Worm (Caenorhabditis elegans) whole organism, L4 larva: ENCODE results near the gene tmem-135.

Experiments
- D1046.2 ChIP-seq: fragments of 200-800 bp; sonication (Bioruptor generic); IDR thresholded peaks from 2 replicates; pipeline ENCODE4 v1.3.6; 2022; ENCODE audit warnings: missing genetic modification characterization, missing compliant biosample characterization
- F10B5.3 ChIP-seq: sonication (generic microtip); optimal IDR thresholded peaks from 2 replicates; lab custom pipeline; 2016; ENCODE audit warnings: mild to moderate bottlenecking, missing genetic modification characterization, missing compliant biosample characterization
- F26F4.8 ChIP-seq: fragments of 200-800 bp; sonication (Bioruptor generic); conservative IDR thresholded peaks from 2 replicates; pipeline ENCODE4 v1.3.6; 2022; ENCODE audit warnings: missing genetic modification characterization, missing compliant biosample characterization
- F37D6.2 ChIP-seq: sonication (generic microtip); optimal IDR thresholded peaks from 2 replicates; lab custom pipeline; 2016; ENCODE audit warnings: mild to moderate bottlenecking, missing genetic modification characterization, missing compliant biosample characterization
- F44E2.7 ChIP-seq: fragments of 200-800 bp; sonication (Bioruptor generic); IDR thresholded peaks from 2 replicates; pipeline ENCODE4 v2.1.2; 2022; ENCODE audit warnings: missing genetic modification characterization, missing compliant biosample characterization
- F49E8.2 ChIP-seq: sonication (generic microtip); optimal IDR thresholded peaks from 2 replicates; lab custom pipeline; 2016; ENCODE audit warnings: missing compliant biosample characterization, mild to moderate bottlenecking, missing genetic modification characterization, borderline replicate concordance
- R02D3.7 ChIP-seq: fragments of 150-350 bp; sonication (generic microtip); optimal IDR thresholded peaks from 3 replicates; lab custom pipeline; 2014; ENCODE audit warnings: missing biosample characterization, missing genetic modification characterization
- T20F7.1 ChIP-seq: fragments of 200-800 bp; sonication (Bioruptor generic); optimal IDR thresholded peaks from 2 replicates; lab custom pipeline; 2018; ENCODE audit warnings: mild to moderate bottlenecking, missing genetic modification characterization, missing compliant biosample characterization
- T26A8.4 ChIP-seq: fragments of 200-800 bp; sonication (Bioruptor generic); IDR thresholded peaks from 2 replicates; pipeline ENCODE4 v1.3.6; 2022; ENCODE audit warnings: missing genetic modification characterization, missing compliant biosample characterization
- Y48G9A.11 ChIP-seq: fragments of 200-800 bp; sonication (Bioruptor generic); IDR thresholded peaks from 2 replicates; pipeline ENCODE4 v1.3.6; 2022; ENCODE audit warnings: missing genetic modification reagents, missing genetic modification characterization, missing compliant biosample characterization
- Y5F2A.4 ChIP-seq: fragments of 200-800 bp; sonication (Bioruptor generic); optimal IDR thresholded peaks from 2 replicates; lab custom pipeline; 2018; ENCODE audit warnings: mild to moderate bottlenecking, missing genetic modification characterization, missing compliant biosample characterization
- Y75B8A.6 ChIP-seq: fragments of 200-800 bp; sonication (Bioruptor generic); IDR thresholded peaks from 2 replicates; pipeline ENCODE4 v1.3.6; 2022; ENCODE audit warnings: missing genetic modification reagents, missing genetic modification characterization, missing compliant biosample characterization
- ZK337.2 ChIP-seq: fragments of 200-800 bp; sonication (Bioruptor generic); IDR thresholded peaks from 2 replicates; pipeline ENCODE4 v1.3.6; 2022; ENCODE audit warnings: missing genetic modification reagents, missing genetic modification characterization, missing compliant biosample characterization
- ZK546.5 ChIP-seq, 2 experiments: sonication (generic microtip); optimal IDR thresholded peaks; 2 replicates each; lab custom pipeline; 2017; ENCODE audit warnings: missing biosample characterization in 2 of 2, missing genetic modification characterization in 2 of 2
- aha-1 ChIP-seq: fragments of 150-350 bp; peaks from one replicate; lab custom pipeline; 2014; ENCODE audit warnings: missing biosample characterization, missing genetic modification characterization
- aly-2 ChIP-seq: sonication (generic microtip); optimal IDR thresholded peaks from 2 replicates; lab custom pipeline; 2018; ENCODE audit warnings: missing biosample characterization, missing genetic modification characterization
- ama-1 ChIP-seq: fragments of 150-350 bp; optimal IDR thresholded peaks from 2 replicates; lab custom pipeline; 2014; ENCODE audit warnings: inconsistent platforms, mixed read lengths
- attf-4 ChIP-seq: sonication (generic microtip); optimal IDR thresholded peaks from 3 replicates; lab custom pipeline; 2017; ENCODE audit warnings: missing biosample characterization, missing genetic modification characterization
- ceh-20 ChIP-seq: fragments of 200-800 bp; sonication (Bioruptor generic); IDR thresholded peaks from 2 replicates; pipeline ENCODE4 v1.3.6; 2022; ENCODE audit warnings: missing genetic modification reagents, missing genetic modification characterization, missing compliant biosample characterization
- ceh-32 ChIP-seq: sonication (generic microtip); optimal IDR thresholded peaks from 2 replicates; lab custom pipeline; 2016; ENCODE audit warnings: mild to moderate bottlenecking, missing genetic modification characterization, missing compliant biosample characterization; ENCODE audit not compliant: poor library complexity
- ceh-62 ChIP-seq: sonication (generic microtip); optimal IDR thresholded peaks from 2 replicates; lab custom pipeline; 2017; ENCODE audit warnings: missing biosample characterization, missing genetic modification characterization
- ceh-82 ChIP-seq: sonication (generic microtip); optimal IDR thresholded peaks from 2 replicates; lab custom pipeline; 2017; ENCODE audit warnings: missing biosample characterization, missing genetic modification characterization
- daf-8 ChIP-seq: fragments of 200-800 bp; sonication (Bioruptor generic); IDR thresholded peaks from 2 replicates; pipeline ENCODE4 v1.3.6; 2022; ENCODE audit warnings: missing genetic modification characterization, missing compliant biosample characterization
- dmd-6 ChIP-seq: fragments of 200-800 bp; sonication (Bioruptor generic); IDR thresholded peaks from 2 replicates; pipeline ENCODE4 v1.3.6; 2022; ENCODE audit warnings: missing genetic modification reagents, missing genetic modification characterization, missing compliant biosample characterization
- dmd-8 ChIP-seq: fragments of 200-800 bp; sonication (Bioruptor generic); IDR thresholded peaks from 2 replicates; pipeline ENCODE4 v1.3.6; 2022; ENCODE audit warnings: missing genetic modification characterization, missing compliant biosample characterization
- fkh-10 ChIP-seq: fragments of 150-350 bp; optimal IDR thresholded peaks from 2 replicates; lab custom pipeline; 2014; ENCODE audit warnings: missing biosample characterization, missing genetic modification reagents, missing genetic modification characterization
- gei-8 ChIP-seq: fragments of 200-800 bp; sonication (Bioruptor generic); optimal IDR thresholded peaks from 2 replicates; lab custom pipeline; 2018; ENCODE audit warnings: mild to moderate bottlenecking, missing genetic modification characterization, missing compliant biosample characterization
- hif-1 ChIP-seq, 2 experiments: sonication (generic microtip); optimal IDR thresholded peaks; 2 replicates each; lab custom pipeline; 2016 to 2017; ENCODE audit warnings: missing compliant biosample characterization in 2 of 2, missing genetic modification characterization in 2 of 2, missing genetic modification reagents in 2 of 2, missing genotype in 2 of 2, mild to moderate bottlenecking in 1 of 2
- hlh-30 ChIP-seq: sonication (generic microtip); optimal IDR thresholded peaks from 2 replicates; lab custom pipeline; 2017; ENCODE audit warnings: antibody characterized with exemption, mild to moderate bottlenecking, missing genetic modification characterization, missing compliant biosample characterization; ENCODE audit not compliant: insufficient read depth
- lin-15B ChIP-seq: fragments of 150-350 bp; sonication (generic microtip); optimal IDR thresholded peaks from 3 replicates; lab custom pipeline; 2014; ENCODE audit warnings: missing biosample characterization, missing genetic modification characterization
- lsy-2 ChIP-seq, 2 experiments: fragments of 150-350 bp in 1 of 2; sonication (generic microtip) in 1 of 2; optimal IDR thresholded peaks; 2 replicates each; lab custom pipeline; 2014 to 2017; ENCODE audit warnings: missing biosample characterization in 2 of 2, missing genetic modification characterization in 2 of 2
- madf-5 ChIP-seq, 2 experiments: fragments of 200-800 bp; sonication (Bioruptor generic); IDR thresholded peaks; 2 replicates each; pipeline ENCODE4 v1.3.6; 2022; ENCODE audit warnings: missing compliant biosample characterization in 2 of 2, missing genetic modification characterization in 2 of 2
- madf-9 ChIP-seq: fragments of 200-800 bp; sonication (Bioruptor generic); conservative IDR thresholded peaks from 2 replicates; pipeline ENCODE4 v1.3.6; 2022; ENCODE audit warnings: missing genetic modification reagents, missing genetic modification characterization, missing compliant biosample characterization
- mes-2 ChIP-seq: sonication (generic microtip); optimal IDR thresholded peaks from 2 replicates; lab custom pipeline; 2016; ENCODE audit warnings: missing genotype, mild to moderate bottlenecking, missing genetic modification characterization, missing compliant biosample characterization; ENCODE audit not compliant: poor library complexity, severe bottlenecking
- mxl-3 ChIP-seq: fragments of 200-800 bp; sonication (Bioruptor generic); optimal IDR thresholded peaks from 2 replicates; lab custom pipeline; 2018; ENCODE audit warnings: mild to moderate bottlenecking, missing genetic modification characterization, missing compliant biosample characterization
- nhr-102 ChIP-seq: sonication (generic microtip); optimal IDR thresholded peaks from 2 replicates; lab custom pipeline; 2016; ENCODE audit warnings: mild to moderate bottlenecking, missing genetic modification characterization, moderate library complexity, missing compliant biosample characterization
- nhr-237 ChIP-seq: sonication (generic microtip); optimal IDR thresholded peaks from 2 replicates; lab custom pipeline; 2017; ENCODE audit warnings: missing biosample characterization, missing genetic modification characterization
- nhr-25 ChIP-seq: sonication (generic microtip); optimal IDR thresholded peaks from 2 replicates; lab custom pipeline; 2017; ENCODE audit warnings: missing genetic modification characterization, mild to moderate bottlenecking, missing compliant biosample characterization, antibody characterized with exemption, moderate library complexity, borderline replicate concordance; ENCODE audit not compliant: insufficient read depth
- nhr-41 ChIP-seq: fragments of 200-800 bp; sonication (Bioruptor generic); IDR thresholded peaks from 2 replicates; pipeline ENCODE4 v1.3.6; 2022; ENCODE audit warnings: missing genetic modification reagents, missing genetic modification characterization, missing compliant biosample characterization
- nhr-48 ChIP-seq: sonication (generic microtip); optimal IDR thresholded peaks from 2 replicates; lab custom pipeline; 2016; ENCODE audit warnings: mild to moderate bottlenecking, missing genetic modification characterization, missing compliant biosample characterization
- nhr-76 ChIP-seq: fragments of 150-350 bp; optimal IDR thresholded peaks from 2 replicates; lab custom pipeline; 2014; ENCODE audit warnings: missing biosample characterization, missing genetic modification characterization
- nhr-77 ChIP-seq: fragments of 150-350 bp; optimal IDR thresholded peaks from 2 replicates; lab custom pipeline; 2014; ENCODE audit warnings: missing biosample characterization, missing genetic modification characterization
- pha-4 ChIP-seq, 2 experiments: fragments of 150-350 bp in 1 of 2; fragments of 200-800 bp in 1 of 2; sonication (Bioruptor generic) in 1 of 2; IDR thresholded peaks in 1 of 2; optimal IDR thresholded peaks in 1 of 2; 2 replicates each; pipeline versions ENCODE4 v1.3.6 to Lab custom; 2014 to 2022; ENCODE audit warnings: missing genetic modification characterization in 2 of 2, missing genetic modification reagents in 2 of 2, missing biosample characterization in 1 of 2, missing compliant biosample characterization in 1 of 2
- php-3 ChIP-seq: fragments of 200-800 bp; sonication (Bioruptor generic); IDR thresholded peaks from 2 replicates; pipeline ENCODE4 v1.3.6; 2022; ENCODE audit warnings: missing genetic modification reagents, missing genetic modification characterization, missing compliant biosample characterization
- rbr-2 ChIP-seq: sonication (generic microtip); optimal IDR thresholded peaks from 2 replicates; lab custom pipeline; 2016; ENCODE audit warnings: missing genotype, missing genetic modification characterization, missing compliant biosample characterization
- saeg-2 ChIP-seq: fragments of 200-800 bp; sonication (Bioruptor generic); IDR thresholded peaks from 2 replicates; pipeline ENCODE4 v1.3.6; 2022; ENCODE audit warnings: missing genetic modification reagents, missing genetic modification characterization, missing compliant biosample characterization
- spr-3 ChIP-seq: fragments of 200-800 bp; sonication (Bioruptor generic); optimal IDR thresholded peaks from 2 replicates; lab custom pipeline; 2018; ENCODE audit warnings: mild to moderate bottlenecking, missing genetic modification characterization, missing compliant biosample characterization
- vab-7 ChIP-seq: fragments of 200-800 bp; sonication (Bioruptor generic); IDR thresholded peaks from 2 replicates; pipeline ENCODE4 v1.3.6; 2022; ENCODE audit warnings: missing genetic modification reagents, missing genetic modification characterization, missing compliant biosample characterization
- zfp-2 ChIP-seq: sonication (generic microtip); optimal IDR thresholded peaks from 2 replicates; lab custom pipeline; 2016; ENCODE audit warnings: mild to moderate bottlenecking, missing genetic modification characterization, missing compliant biosample characterization
- zip-11 ChIP-seq: fragments of 200-800 bp; sonication (Bioruptor generic); IDR thresholded peaks from 2 replicates; pipeline ENCODE4 v1.3.6; 2022; ENCODE audit warnings: missing genetic modification characterization, missing compliant biosample characterization

Gene tmem-135

DNA sequence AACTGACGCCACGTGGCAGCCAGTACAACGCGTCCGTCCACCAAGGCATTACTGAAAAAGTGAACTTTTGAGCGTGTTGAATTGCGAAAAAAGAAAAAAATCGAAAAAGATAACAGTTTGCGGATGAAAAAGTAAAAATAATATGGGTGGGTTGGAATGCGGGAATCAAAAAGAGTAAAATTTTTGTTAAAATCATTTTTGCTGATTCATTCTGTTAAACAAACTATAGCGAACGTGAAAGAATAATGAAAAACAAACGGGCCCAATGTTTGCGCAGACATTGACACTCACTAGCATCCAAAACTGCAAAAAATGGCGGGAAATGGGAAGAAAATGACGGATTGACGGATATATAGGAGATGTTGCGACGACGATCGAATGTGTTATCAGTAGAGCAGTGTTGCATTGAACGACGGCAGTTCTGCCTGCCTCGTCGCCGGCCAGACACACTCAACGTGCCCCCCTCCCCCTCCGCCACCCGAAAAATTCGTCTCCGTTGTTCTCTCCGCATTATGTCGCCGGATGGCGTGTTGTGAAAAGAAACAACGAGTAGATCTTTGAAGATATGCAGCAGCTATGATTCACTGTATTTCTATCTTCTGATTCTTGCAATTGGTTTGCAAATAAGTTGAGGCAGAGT is 26.0 kb downstream of the tmem-135 start, which contains the start of gene hyl-2:
hyl-2 (minus strand) TSS at position 51 of the 640 bp plus-strand sequence.
- TF ChIP-seq T20F7.1, result no peak
- TF ChIP-seq vab-7 (GFP tag; lab: Robert Waterston, UW), result no peak
- TF ChIP-seq nhr-76 (tag; lab: Kevin White, UChicago), result no peak
- TF ChIP-seq madf-5 (GFP tag; IDR thresholded peaks at IDR 0.05; lab: Robert Waterston, UW), result no peak
- no peak for TF ChIP-seq php-3 (GFP tag; lab: Robert Waterston, UW)
- TF ChIP-seq F37D6.2 (tag; lab: Kevin White, UChicago), result no peak
- TF ChIP-seq F44E2.7, result no peak
- TF ChIP-seq spr-3 (GFP tag; lab: Kevin White, UChicago), result no peak
- TF ChIP-seq zfp-2, result no peak
- TF ChIP-seq lsy-2 (tag; optimal IDR thresholded peaks at IDR 0.05; lab: Kevin White, UChicago), result peak in 1 of 2 experiments; percentile 54
- TF ChIP-seq dmd-8, result no peak
- no peak for TF ChIP-seq hlh-30 (tag; lab: Kevin White, UChicago)
- TF ChIP-seq ZK546.5 (tag; optimal IDR thresholded peaks at IDR 0.05; lab: Kevin White, UChicago), result no peak
- TF ChIP-seq lin-15B (tag; lab: Kevin White, UChicago), result no peak
- TF ChIP-seq ceh-62 (tag; lab: Kevin White, UChicago), result no peak
- TF ChIP-seq zip-11 (GFP tag; lab: Robert Waterston, UW), result no peak
- peak; percentile 32 for TF ChIP-seq rbr-2 (tag; lab: Kevin White, UChicago)
- no peak for TF ChIP-seq saeg-2 (GFP tag; lab: Robert Waterston, UW)
- no peak for TF ChIP-seq aly-2
- no peak for TF ChIP-seq madf-9 (GFP tag; lab: Robert Waterston, UW)
- no peak for TF ChIP-seq ceh-82 (tag; lab: Kevin White, UChicago)
- no peak for TF ChIP-seq pha-4 (GFP tag; IDR thresholded peaks at IDR 0.05; lab: Robert Waterston, UW)
- TF ChIP-seq pha-4 (tag; optimal IDR thresholded peaks at IDR 0.05; lab: Kevin White, UChicago), result no peak
- TF ChIP-seq nhr-48 (tag; lab: Kevin White, UChicago), result no peak
- no peak for TF ChIP-seq nhr-77 (tag; lab: Kevin White, UChicago)
- no peak for TF ChIP-seq ZK337.2 (GFP tag; lab: Robert Waterston, UW)
- TF ChIP-seq nhr-102, result no peak
- no peak for TF ChIP-seq Y5F2A.4
- TF ChIP-seq R02D3.7, result no peak
- no peak for TF ChIP-seq F49E8.2 (tag; lab: Kevin White, UChicago)
- no peak for TF ChIP-seq nhr-41 (GFP tag; lab: Robert Waterston, UW)
- no peak for TF ChIP-seq F10B5.3 (tag; lab: Kevin White, UChicago)
- no peak for TF ChIP-seq dmd-6
- no peak for TF ChIP-seq ceh-32 (tag; lab: Kevin White, UChicago)
- TF ChIP-seq F26F4.8 (GFP tag; lab: Robert Waterston, UW), result no peak
- TF ChIP-seq T26A8.4 (GFP tag; lab: Robert Waterston, UW), result no peak
- TF ChIP-seq fkh-10 (GFP tag; lab: Kevin White, UChicago), result no peak
- TF ChIP-seq mxl-3 (GFP tag; lab: Kevin White, UChicago), result peak; percentile 93
- peak; percentile 50 for TF ChIP-seq mes-2 (tag; lab: Kevin White, UChicago)
- no peak for TF ChIP-seq nhr-237 (tag; lab: Kevin White, UChicago)
- no peak for TF ChIP-seq Y48G9A.11 (GFP tag; lab: Robert Waterston, UW)
- TF ChIP-seq hif-1 (tag; optimal IDR thresholded peaks at IDR 0.05; lab: Kevin White, UChicago), result no peak
- TF ChIP-seq aha-1, result no peak
- TF ChIP-seq Y75B8A.6 (GFP tag; lab: Robert Waterston, UW), result no peak
- no peak for TF ChIP-seq D1046.2 (GFP tag; lab: Robert Waterston, UW)
- TF ChIP-seq gei-8 (GFP tag; lab: Kevin White, UChicago), result no peak
- TF ChIP-seq ceh-20, result 0 out of 2 replicates have a peak, but pooled peaks have one; percentile 33
- TF ChIP-seq ama-1 (lab: Kevin White, UChicago), result no peak
- TF ChIP-seq nhr-25 (tag; lab: Kevin White, UChicago), result peak; percentile 3
- TF ChIP-seq daf-8 (GFP tag; lab: Robert Waterston, UW), result no peak
- no peak for TF ChIP-seq attf-4 (tag; lab: Kevin White, UChicago)
